Fruit fly (Drosophila melanogaster) whole organism, embryonic: ENCODE measurements around the gene comm.

Experiments used
- ATbp ChIP-seq: fragments of 200-800 bp; sonication (Bioruptor generic); optimal IDR thresholded peaks from 2 replicates; lab custom pipeline; 2017; ENCODE audit warnings: missing biosample characterization, mild to moderate bottlenecking, missing genetic modification characterization, missing genetic modification reagents
- Ada2b ChIP-seq: fragments of 200-800 bp; sonication (Bioruptor generic); IDR thresholded peaks from 2 replicates; pipeline ENCODE4 v1.3.6; 2022; ENCODE audit warnings: missing biosample characterization, missing genetic modification characterization
- Antp ChIP-seq: fragments of 200-800 bp; sonication (Bioruptor generic); optimal IDR thresholded peaks from 3 replicates; lab custom pipeline; 2016; ENCODE audit warnings: missing biosample characterization, missing genetic modification characterization
- Awh ChIP-seq: fragments of 200-800 bp; sonication (Bioruptor generic); IDR thresholded peaks from 2 replicates; pipeline ENCODE4, ENCODE4 v1.3.6; 2022; ENCODE audit warnings: missing biosample characterization, missing genetic modification characterization
- BtbVII ChIP-seq: fragments of 200-800 bp; sonication (Bioruptor generic); optimal IDR thresholded peaks from 3 replicates; lab custom pipeline; 2017; ENCODE audit warnings: missing biosample characterization, mild to moderate bottlenecking, missing genetic modification characterization
- CG12299 ChIP-seq: fragments of 200-800 bp; sonication (Bioruptor generic); optimal IDR thresholded peaks from 2 replicates; lab custom pipeline; 2018; ENCODE audit warnings: missing biosample characterization, mild to moderate bottlenecking, missing genetic modification characterization
- CG15479 ChIP-seq: fragments of 200-800 bp; sonication (Bioruptor generic); optimal IDR thresholded peaks from 3 replicates; lab custom pipeline; 2019; ENCODE audit warnings: missing biosample characterization, mild to moderate bottlenecking, missing genetic modification characterization, moderate library complexity
- CG17328 ChIP-seq: fragments of 200-800 bp; sonication (Bioruptor generic); IDR thresholded peaks from 2 replicates; pipeline ENCODE4 v1.3.6; 2022; ENCODE audit warnings: missing biosample characterization, missing genetic modification characterization
- CG1792 ChIP-seq: fragments of 200-800 bp; sonication (Bioruptor generic); optimal IDR thresholded peaks from 2 replicates; lab custom pipeline; 2016; ENCODE audit warnings: missing biosample characterization, missing genetic modification characterization
- CG18011 ChIP-seq: fragments of 200-800 bp; sonication (Bioruptor generic); optimal IDR thresholded peaks from 2 replicates; lab custom pipeline; 2017; ENCODE audit warnings: missing biosample characterization, missing genetic modification characterization, mild to moderate bottlenecking, moderate library complexity, missing genotype
- CG18262 ChIP-seq: fragments of 200-800 bp; optimal IDR thresholded peaks from 3 replicates; lab custom pipeline; 2019; ENCODE audit warnings: missing biosample characterization, mild to moderate bottlenecking, missing genetic modification characterization, moderate library complexity
- CG2120 ChIP-seq: fragments of 200-800 bp; sonication (Bioruptor generic); optimal IDR thresholded peaks from 3 replicates; lab custom pipeline; 2016; ENCODE audit warnings: missing biosample characterization, missing genetic modification characterization
- CG32532 ChIP-seq: fragments of 200-800 bp; sonication (Bioruptor generic); IDR thresholded peaks from 2 replicates; pipeline ENCODE4 v1.3.6; 2022; ENCODE audit warnings: missing biosample characterization, missing genetic modification characterization
- CG4282 ChIP-seq: fragments of 200-800 bp; sonication (Bioruptor generic); optimal IDR thresholded peaks from 2 replicates; lab custom pipeline; 2016; ENCODE audit warnings: missing biosample characterization, missing genetic modification characterization
- CG43689 ChIP-seq: fragments of 200-800 bp; sonication (Bioruptor generic); IDR thresholded peaks from 2 replicates; pipeline ENCODE4 v1.3.6; 2022; ENCODE audit warnings: missing biosample characterization, missing genetic modification characterization
- CG5245 ChIP-seq: fragments of 200-800 bp; sonication (Bioruptor generic); optimal IDR thresholded peaks from 3 replicates; lab custom pipeline; 2016; ENCODE audit warnings: missing biosample characterization, missing genetic modification characterization
- CG6175 ChIP-seq: fragments of 200-800 bp; sonication (Bioruptor generic); IDR thresholded peaks from 3 replicates; pipeline ENCODE4 v1.3.6; 2022; ENCODE audit warnings: missing biosample characterization, missing genetic modification characterization
- ERR ChIP-seq: fragments of 200-800 bp; sonication (Bioruptor generic); optimal IDR thresholded peaks from 2 replicates; lab custom pipeline; 2016; ENCODE audit warnings: missing biosample characterization, missing genetic modification characterization
- Fer3 ChIP-seq: fragments of 200-800 bp; sonication (Bioruptor generic); optimal IDR thresholded peaks from 2 replicates; lab custom pipeline; 2018; ENCODE audit warnings: missing biosample characterization, mild to moderate bottlenecking, missing genetic modification characterization, moderate library complexity
- GATAe ChIP-seq: fragments of 200-800 bp; sonication (Bioruptor generic); conservative IDR thresholded peaks from 2 replicates; pipeline ENCODE4 v1.3.6; 2022; ENCODE audit warnings: missing biosample characterization, missing genetic modification characterization
- Hmx ChIP-seq: fragments of 200-800 bp; sonication (Bioruptor generic); optimal IDR thresholded peaks from 2 replicates; lab custom pipeline; 2016; ENCODE audit warnings: missing biosample characterization, missing genetic modification characterization
- Max ChIP-seq: fragments of 200-800 bp; sonication (Bioruptor generic); optimal IDR thresholded peaks from 2 replicates; lab custom pipeline; 2016; ENCODE audit warnings: missing biosample characterization, mild to moderate bottlenecking, missing genetic modification characterization
- Meics ChIP-seq: fragments of 200-800 bp; sonication (Bioruptor generic); optimal IDR thresholded peaks from 2 replicates; lab custom pipeline; 2017; ENCODE audit warnings: missing biosample characterization, mild to moderate bottlenecking, missing genetic modification characterization
- NC2β ChIP-seq: fragments of 200-800 bp; sonication (Bioruptor generic); optimal IDR thresholded peaks from 2 replicates; lab custom pipeline; 2016; ENCODE audit warnings: missing biosample characterization, missing genetic modification characterization
- Neu2 ChIP-seq: fragments of 200-800 bp; sonication (Bioruptor generic); optimal IDR thresholded peaks from 3 replicates; lab custom pipeline; 2016; ENCODE audit warnings: missing biosample characterization, missing genetic modification characterization, borderline replicate concordance
- Opbp ChIP-seq: fragments of 200-800 bp; sonication (Bioruptor generic); IDR thresholded peaks from 3 replicates; pipeline ENCODE4 v1.3.6; 2022; ENCODE audit warnings: missing biosample characterization, missing genetic modification characterization; ENCODE audit not compliant: partially characterized antibody
- Pdp1 ChIP-seq, 2 experiments: fragments of 200-800 bp; sonication (Bioruptor generic); optimal IDR thresholded peaks; 3 replicates each; lab custom pipeline; 2016; ENCODE audit warnings: missing biosample characterization in 2 of 2, missing genetic modification characterization in 2 of 2, mild to moderate bottlenecking in 1 of 2, moderate library complexity in 1 of 2
- Sry-δ ChIP-seq: fragments of 200-800 bp; sonication (Bioruptor generic); optimal IDR thresholded peaks from 2 replicates; lab custom pipeline; 2016; ENCODE audit warnings: missing biosample characterization, missing genetic modification characterization
- TFAM ChIP-seq: fragments of 200-800 bp; sonication (Bioruptor generic); optimal IDR thresholded peaks from 2 replicates; lab custom pipeline; 2017; ENCODE audit warnings: missing biosample characterization, missing genetic modification characterization, inconsistent platforms
- Trl ChIP-seq, 3 experiments: fragments of >200 bp in 2 of 3; fragments of 200-800 bp in 1 of 3; sonication (Bioruptor generic) in 1 of 3; optimal IDR thresholded peaks; 2 replicates in 1 of 3; 3 replicates in 2 of 3; lab custom pipeline; 2016 to 2017; ENCODE audit warnings: missing biosample characterization in 1 of 3, missing genetic modification characterization in 1 of 3
- Xrp1 ChIP-seq: fragments of 200-800 bp; sonication (Bioruptor generic); IDR thresholded peaks from 2 replicates; pipeline ENCODE4 v1.3.6; 2022; ENCODE audit warnings: missing biosample characterization, missing genetic modification characterization
- ab ChIP-seq: fragments of 200-800 bp; sonication (Bioruptor generic); optimal IDR thresholded peaks from 2 replicates; lab custom pipeline; 2016; ENCODE audit warnings: missing biosample characterization, missing genetic modification characterization
- abd-A ChIP-seq: fragments of 200-800 bp; sonication (Bioruptor generic); optimal IDR thresholded peaks from 3 replicates; lab custom pipeline; 2019; ENCODE audit warnings: missing biosample characterization, mild to moderate bottlenecking, missing genetic modification characterization, moderate library complexity
- amos ChIP-seq: fragments of 200-800 bp; sonication (Bioruptor generic); IDR thresholded peaks from 2 replicates; pipeline ENCODE4 v1.3.6; 2022; ENCODE audit warnings: missing biosample characterization, missing genetic modification characterization; ENCODE audit not compliant: partially characterized antibody
- ato ChIP-seq: fragments of 200-800 bp; sonication (Bioruptor generic); IDR thresholded peaks from 2 replicates; pipeline ENCODE4 v1.3.6; 2022; ENCODE audit warnings: missing biosample characterization, missing genetic modification characterization; ENCODE audit not compliant: partially characterized antibody
- cas ChIP-seq: fragments of 200-800 bp; sonication (Bioruptor generic); IDR thresholded peaks from 2 replicates; pipeline ENCODE4 v1.3.6; 2022; ENCODE audit warnings: missing biosample characterization, missing genetic modification characterization
- cwo ChIP-seq: fragments of 200-800 bp; sonication (Bioruptor generic); optimal IDR thresholded peaks from 3 replicates; lab custom pipeline; 2017; ENCODE audit warnings: missing biosample characterization, missing genetic modification characterization, mild to moderate bottlenecking, moderate library complexity, missing genetic modification reagents
- dan ChIP-seq: fragments of 200-800 bp; sonication (Bioruptor generic); IDR thresholded peaks from 2 replicates; pipeline ENCODE4 v1.3.6; 2022; ENCODE audit warnings: missing biosample characterization, missing genetic modification characterization
- dimm ChIP-seq: fragments of 200-800 bp; sonication (Bioruptor generic); IDR thresholded peaks from 2 replicates; pipeline ENCODE4 v1.3.6; 2022; ENCODE audit warnings: missing biosample characterization, missing genetic modification characterization
- dm ChIP-seq: fragments of 200-800 bp; sonication (Bioruptor generic); optimal IDR thresholded peaks from 3 replicates; lab custom pipeline; 2016; ENCODE audit warnings: missing biosample characterization, missing genetic modification characterization
- eve ChIP-seq, 2 experiments: fragments of >200 bp; optimal IDR thresholded peaks; 2 replicates each; lab custom pipeline; 2017; ENCODE audit warnings: missing biosample characterization in 2 of 2, missing genetic modification characterization in 2 of 2
- fd64A ChIP-seq: fragments of 200-800 bp; sonication (Bioruptor generic); optimal IDR thresholded peaks from 3 replicates; lab custom pipeline; 2018; ENCODE audit warnings: missing biosample characterization, mild to moderate bottlenecking, missing genetic modification characterization
- inv ChIP-seq: fragments of 200-800 bp; sonication (Bioruptor generic); IDR thresholded peaks from 2 replicates; pipeline ENCODE4 v1.3.6; 2022; ENCODE audit warnings: missing biosample characterization, missing genetic modification characterization; ENCODE audit not compliant: partially characterized antibody
- maf-S ChIP-seq: fragments of 200-800 bp; sonication (Bioruptor generic); optimal IDR thresholded peaks from 2 replicates; lab custom pipeline; 2016; ENCODE audit warnings: missing biosample characterization, missing genetic modification characterization
- phol ChIP-seq: fragments of 200-800 bp; sonication (Bioruptor generic); optimal IDR thresholded peaks from 3 replicates; lab custom pipeline; 2018; ENCODE audit warnings: missing biosample characterization, mild to moderate bottlenecking, missing genetic modification characterization, moderate library complexity
- row ChIP-seq: fragments of 200-800 bp; sonication (Bioruptor generic); IDR thresholded peaks from 3 replicates; pipeline ENCODE4 v1.3.6; 2022; ENCODE audit warnings: missing biosample characterization, missing genetic modification characterization
- tap ChIP-seq: fragments of 200-800 bp; optimal IDR thresholded peaks from 3 replicates; lab custom pipeline; 2019; ENCODE audit warnings: missing biosample characterization, mild to moderate bottlenecking, missing genetic modification characterization, moderate library complexity
- trh ChIP-seq: fragments of 200-800 bp; sonication (Bioruptor generic); optimal IDR thresholded peaks from 2 replicates; lab custom pipeline; 2016; ENCODE audit warnings: missing biosample characterization, missing genetic modification characterization
- twi ChIP-seq: fragments of 200-800 bp; optimal IDR thresholded peaks from 2 replicates; lab custom pipeline; 2019; ENCODE audit warnings: missing biosample characterization, mild to moderate bottlenecking, missing genetic modification characterization, moderate library complexity
- wor ChIP-seq: fragments of 200-800 bp; sonication (Bioruptor generic); IDR thresholded peaks from 2 replicates; pipeline ENCODE4 v1.3.6; 2022; ENCODE audit warnings: missing biosample characterization, missing genetic modification characterization
- z ChIP-seq: fragments of 200-800 bp; sonication (Bioruptor generic); IDR thresholded peaks from 3 replicates; pipeline ENCODE4 v1.3.6; 2022; ENCODE audit warnings: missing biosample characterization, missing genetic modification characterization

Gene comm

DNA sequence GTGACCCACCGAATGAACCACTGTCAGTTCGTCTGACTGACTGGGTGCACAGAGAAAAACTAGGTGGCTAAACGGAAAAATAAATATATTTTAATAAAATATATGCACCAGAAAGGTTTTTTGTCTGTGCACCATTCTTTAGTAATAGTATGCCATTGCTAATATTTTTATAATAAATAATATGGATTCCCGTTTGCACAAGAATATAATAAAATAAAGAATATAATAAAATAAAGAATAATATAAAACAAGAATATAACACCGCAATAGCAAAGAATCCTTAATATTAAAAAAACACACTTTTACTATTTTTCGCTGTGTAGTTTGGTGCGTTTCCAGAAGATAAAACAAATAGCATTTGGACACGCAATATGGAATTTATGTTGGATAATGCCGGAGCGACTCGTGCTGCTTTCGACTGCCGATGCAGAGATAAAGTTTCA, 40.7 kb upstream of the comm start (continued):
- TF ChIP-seq cwo (GFP tag; lab: Kevin White, UChicago) (peak; percentile 21), CG43689 (GFP tag; lab: Robert Waterston, UW) (no peak), ERR (GFP tag; lab: Kevin White, UChicago) (no peak), CG6175 (GFP tag; lab: Robert Waterston, UW) (no peak), abd-A (tag; lab: Kevin White, UChicago) (no peak), CG12299 (no peak), CG15479 (GFP tag; lab: Kevin White, UChicago) (no peak), Awh (GFP tag; lab: Robert Waterston, UW) (0 out of 2 replicates have a peak, but pooled peaks have one; percentile 46), dan (GFP tag; lab: Robert Waterston, UW) (no peak), trh (GFP tag; lab: Kevin White, UChicago) (no peak), Fer3 (tag; lab: Kevin White, UChicago) (no peak), Xrp1 (GFP tag; lab: Robert Waterston, UW) (peak; percentile 81), CG18011 (GFP tag; lab: Kevin White, UChicago) (no peak), CG17328 (GFP tag; lab: Robert Waterston, UW) (peak; percentile 57), Neu2 (GFP tag; lab: Kevin White, UChicago) (no peak), Hmx (GFP tag; lab: Kevin White, UChicago) (no peak), row (GFP tag; lab: Robert Waterston, UW) (peak; percentile 62), amos (GFP tag; lab: Robert Waterston, UW) (no peak), Antp (no peak), ab (no peak), phol (tag; lab: Kevin White, UChicago) (peak; percentile 83), wor (peak; percentile 31; the same call in 1 of the 2 replicates), Ada2b (GFP tag; lab: Robert Waterston, UW) (0 out of 2 replicates have a peak, but pooled peaks have one; percentile 9), ato (no peak), Trl (optimal IDR thresholded peaks at IDR 0.05; lab: Kevin White, UChicago) (no peak), Trl (GFP tag; optimal IDR thresholded peaks at IDR 0.05; lab: Kevin White, UChicago) (no peak), twi (peak; percentile 58), CG4282 (GFP tag; lab: Kevin White, UChicago) (no peak), dimm (no peak), cas (GFP tag; lab: Robert Waterston, UW) (no peak), GATAe (GFP tag; lab: Robert Waterston, UW) (no peak), NC2β (GFP tag; lab: Kevin White, UChicago) (no peak), CG2120 (GFP tag; lab: Kevin White, UChicago) (no peak), CG32532 (no peak), Max (GFP tag; lab: Kevin White, UChicago) (peak; percentile 55), CG1792 (no peak), TFAM (GFP tag; lab: Kevin White, UChicago) (no peak), fd64A (GFP tag; lab: Kevin White, UChicago) (no peak), CG18262 (tag; lab: Kevin White, UChicago) (peak; percentile 90), Sry-δ (GFP tag; lab: Kevin White, UChicago) (no peak), z (no peak), inv (GFP tag; lab: Robert Waterston, UW) (no peak), dm (GFP tag; lab: Kevin White, UChicago) (no peak), tap (tag; lab: Kevin White, UChicago) (peak; percentile 71), Opbp (no peak), Pdp1 (GFP tag; optimal IDR thresholded peaks at IDR 0.05; lab: Kevin White, UChicago) (peak in 1 of 2 experiments; percentile 43), CG5245 (GFP tag; lab: Kevin White, UChicago) (peak; percentile 70), BtbVII (GFP tag; lab: Kevin White, UChicago) (peak; percentile 29), Meics (GFP tag; lab: Kevin White, UChicago) (peak; percentile 28), maf-S (GFP tag; lab: Kevin White, UChicago) (no peak), ATbp (GFP tag; lab: Kevin White, UChicago) (peak; percentile 56), eve (GFP tag; optimal IDR thresholded peaks at IDR 0.05; lab: Kevin White, UChicago) (no peak)
